Worm (Caenorhabditis elegans) whole organism, L1 larva: ENCODE data around the gene xpc-1.
A peak's percentile ranks its signal among the peaks of the same experiment; 100 is the strongest.

ENCODE experiments used
- elt-3 ChIP-seq, 6 experiments: fragments of 150-350 bp in 1 of 6; sonication (generic microtip); optimal IDR thresholded peaks; 2 replicates each; lab custom pipeline; 2017 to 2018; ENCODE audit warnings: missing biosample characterization in 6 of 6, missing genetic modification characterization in 6 of 6, inconsistent platforms in 1 of 6
- lin-13 ChIP-seq: fragments of 150-350 bp; optimal IDR thresholded peaks from 2 replicates; lab custom pipeline; 2014; ENCODE audit warnings: missing biosample characterization, missing genetic modification reagents, missing genetic modification characterization
- lin-39 ChIP-seq: fragments of 150-350 bp; optimal IDR thresholded peaks from 2 replicates; lab custom pipeline; 2014; ENCODE audit warnings: missing biosample characterization, missing genetic modification reagents, missing genetic modification characterization
- mep-1 ChIP-seq: fragments of 150-350 bp; optimal IDR thresholded peaks from 2 replicates; lab custom pipeline; 2014; ENCODE audit warnings: missing biosample characterization, missing genetic modification characterization
- nhr-237 ChIP-seq: fragments of 150-350 bp; optimal IDR thresholded peaks from 2 replicates; lab custom pipeline; 2014; ENCODE audit warnings: missing biosample characterization, missing genetic modification characterization
- skn-1 ChIP-seq: fragments of 150-350 bp; optimal IDR thresholded peaks from 2 replicates; lab custom pipeline; 2014; ENCODE audit warnings: missing biosample characterization, missing genetic modification characterization
- vab-15 ChIP-seq: sonication (generic microtip); optimal IDR thresholded peaks from 2 replicates; lab custom pipeline; 2017; ENCODE audit warnings: missing genotype, mild to moderate bottlenecking, missing genetic modification characterization, missing compliant biosample characterization
- zag-1 ChIP-seq: fragments of 150-350 bp; optimal IDR thresholded peaks from 2 replicates; lab custom pipeline; 2014; ENCODE audit warnings: missing biosample characterization, missing genetic modification characterization
- ztf-4 ChIP-seq: fragments of 150-350 bp; optimal IDR thresholded peaks from 2 replicates; lab custom pipeline; 2014; ENCODE audit warnings: missing biosample characterization, missing genetic modification characterization

DNA sequence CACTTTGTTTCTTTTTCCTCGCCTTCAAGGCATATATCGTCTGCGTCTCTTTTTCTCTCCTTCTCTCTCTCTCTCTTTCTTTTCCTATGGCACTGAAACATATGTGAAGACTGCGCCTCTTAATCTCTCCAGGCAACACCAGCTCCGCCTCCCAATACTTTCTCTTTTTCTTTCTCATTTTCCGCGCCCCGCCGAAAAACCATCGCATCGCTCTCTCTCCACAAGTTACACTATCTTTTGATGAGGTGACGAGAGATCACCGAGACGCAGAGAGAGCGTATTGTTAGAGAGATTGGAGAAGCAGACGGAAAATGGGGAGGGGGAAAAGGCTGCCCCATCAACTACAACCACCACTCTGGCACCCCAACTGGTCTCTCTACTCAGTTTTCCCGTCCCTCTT lies 56.0 kb downstream of the xpc-1 start:
- TF ChIP-seq vab-15 (tag; lab: Kevin White, UChicago) = no peak
- no peak for TF ChIP-seq zag-1 (tag; lab: Kevin White, UChicago)
- peak; percentile 85 for TF ChIP-seq ztf-4 (tag; lab: Kevin White, UChicago)
- TF ChIP-seq lin-13 (GFP tag; lab: Kevin White, UChicago) = peak; percentile 64
- TF ChIP-seq lin-39 (tag; lab: Kevin White, UChicago) = no peak
- TF ChIP-seq elt-3 (tag; optimal IDR thresholded peaks at IDR 0.05; lab: Kevin White, UChicago) = peak in 2 of 6 experiments; percentile 6 to 46
- peak; percentile 49 for TF ChIP-seq skn-1 (tag; lab: Kevin White, UChicago)
- TF ChIP-seq nhr-237 = peak; percentile 49
- peak; percentile 81 for TF ChIP-seq mep-1 (tag; lab: Kevin White, UChicago)
